Worm (Caenorhabditis elegans) whole organism, early embryonic: ENCODE measurements around the gene sna-2.

Source experiments
- B0310.2 ChIP-seq: sonication (generic microtip); optimal IDR thresholded peaks from 2 replicates; lab custom pipeline; 2016; ENCODE audit warnings: mild to moderate bottlenecking, missing genetic modification characterization, missing compliant biosample characterization
- F13C5.2 ChIP-seq: sonication (generic microtip); optimal IDR thresholded peaks from 2 replicates; lab custom pipeline; 2017; ENCODE audit warnings: mild to moderate bottlenecking, missing genetic modification characterization, inconsistent platforms, missing compliant biosample characterization
- ama-1 ChIP-seq: fragments of 150-350 bp; optimal IDR thresholded peaks from 2 replicates; lab custom pipeline; 2014
- ceh-13 ChIP-seq: fragments of 200-800 bp; sonication (Bioruptor generic); optimal IDR thresholded peaks from 2 replicates; lab custom pipeline; 2018; ENCODE audit warnings: mild to moderate bottlenecking, missing genetic modification characterization, missing compliant biosample characterization
- ceh-36 ChIP-seq: sonication (generic microtip); optimal IDR thresholded peaks from 2 replicates; lab custom pipeline; 2016; ENCODE audit warnings: missing genetic modification characterization, inconsistent platforms, missing compliant biosample characterization
- ets-7 ChIP-seq: sonication (generic microtip); optimal IDR thresholded peaks from 2 replicates; lab custom pipeline; 2016; ENCODE audit warnings: missing genotype, missing genetic modification characterization, missing compliant biosample characterization
- flt-1 ChIP-seq: fragments of 200-800 bp; sonication (Bioruptor generic); IDR thresholded peaks from 2 replicates; pipeline ENCODE4 v1.3.6; 2022; ENCODE audit warnings: missing genetic modification characterization, missing compliant biosample characterization
- hmg-4 ChIP-seq: fragments of 200-800 bp; sonication (Bioruptor generic); optimal IDR thresholded peaks from 2 replicates; lab custom pipeline; 2018; ENCODE audit warnings: mild to moderate bottlenecking, missing genetic modification characterization, missing compliant biosample characterization
- pes-1 ChIP-seq: fragments of 200-800 bp; sonication (Bioruptor generic); IDR thresholded peaks from 2 replicates; pipeline ENCODE4 v1.3.6; 2022; ENCODE audit warnings: missing genetic modification reagents, missing genetic modification characterization, missing compliant biosample characterization
- scrt-1 ChIP-seq: fragments of 200-800 bp; sonication (Bioruptor generic); IDR thresholded peaks from 2 replicates; pipeline ENCODE4 v1.3.6; 2022; ENCODE audit warnings: missing genetic modification characterization, missing compliant biosample characterization
- sea-1 ChIP-seq: fragments of 200-800 bp; sonication (Bioruptor generic); conservative IDR thresholded peaks from 2 replicates; pipeline ENCODE4 v1.3.6; 2022; ENCODE audit warnings: missing genetic modification characterization, missing compliant biosample characterization
- tbx-11 ChIP-seq: fragments of 200-800 bp; sonication (Bioruptor generic); IDR thresholded peaks from 2 replicates; pipeline ENCODE4 v1.3.6; 2022; ENCODE audit warnings: missing genetic modification characterization, missing compliant biosample characterization
- tbx-37 ChIP-seq: fragments of 200-800 bp; sonication (Bioruptor generic); conservative IDR thresholded peaks from 2 replicates; pipeline ENCODE4 v1.3.6; 2022; ENCODE audit warnings: missing genetic modification reagents, missing genetic modification characterization, missing compliant biosample characterization
- tra-4 ChIP-seq: sonication (generic microtip); optimal IDR thresholded peaks from 2 replicates; lab custom pipeline; 2017; ENCODE audit warnings: missing genetic modification characterization, missing compliant biosample characterization

- TF ChIP-seq pes-1 (GFP tag; lab: Robert Waterston, UW): no peak
- no peak for TF ChIP-seq F13C5.2 (tag; lab: Kevin White, UChicago)
- no peak for TF ChIP-seq ama-1 (lab: Kevin White, UChicago)
- TF ChIP-seq scrt-1: no peak
- TF ChIP-seq ceh-13 (GFP tag; lab: Kevin White, UChicago): no peak
- TF ChIP-seq flt-1: no peak
- no peak for TF ChIP-seq tbx-37
- TF ChIP-seq tra-4 (tag; lab: Kevin White, UChicago): no peak
- TF ChIP-seq ets-7 (tag; lab: Kevin White, UChicago): no peak
- no peak for TF ChIP-seq sea-1 (GFP tag; lab: Robert Waterston, UW)
- TF ChIP-seq tbx-11 (GFP tag; lab: Robert Waterston, UW): no peak
- TF ChIP-seq B0310.2 (tag; lab: Kevin White, UChicago): no peak
- TF ChIP-seq hmg-4 (GFP tag; lab: Kevin White, UChicago): no peak
- no peak for TF ChIP-seq ceh-36 (tag; lab: Kevin White, UChicago)
These were observed 41.7 kb downstream of the sna-2 start for ce11 chrIV:9735750-9736149.
